Worm (Caenorhabditis elegans) whole organism, L4 larva: ENCODE measurements around the gene msi-1.

Source experiments
- F10B5.3 ChIP-seq: sonication (generic microtip); optimal IDR thresholded peaks from 2 replicates; lab custom pipeline; 2016; ENCODE audit warnings: mild to moderate bottlenecking, missing genetic modification characterization, missing compliant biosample characterization
- ama-1 ChIP-seq: fragments of 150-350 bp; optimal IDR thresholded peaks from 2 replicates; lab custom pipeline; 2014; ENCODE audit warnings: inconsistent platforms, mixed read lengths
- mep-1 ChIP-seq: fragments of 150-350 bp; sonication (generic microtip); optimal IDR thresholded peaks from 3 replicates; lab custom pipeline; 2014; ENCODE audit warnings: missing biosample characterization, missing genetic modification characterization
- nhr-25 ChIP-seq: sonication (generic microtip); optimal IDR thresholded peaks from 2 replicates; lab custom pipeline; 2017; ENCODE audit warnings: missing genetic modification characterization, mild to moderate bottlenecking, missing compliant biosample characterization, antibody characterized with exemption, moderate library complexity, borderline replicate concordance; ENCODE audit not compliant: insufficient read depth
- nhr-77 ChIP-seq: fragments of 150-350 bp; optimal IDR thresholded peaks from 2 replicates; lab custom pipeline; 2014; ENCODE audit warnings: missing biosample characterization, missing genetic modification characterization
- tra-1 ChIP-seq: fragments of 200-800 bp; sonication (Bioruptor generic); IDR thresholded peaks from 2 replicates; pipeline ENCODE4 v1.3.6; 2022; ENCODE audit warnings: missing genetic modification reagents, missing genetic modification characterization, missing compliant biosample characterization

ce11 chrIII:3927450-3927849 is 48.7 kb downstream of the msi-1 start:
- TF ChIP-seq F10B5.3 (tag; lab: Kevin White, UChicago), result no peak
- no peak for TF ChIP-seq tra-1 (GFP tag; lab: Robert Waterston, UW)
- no peak for TF ChIP-seq ama-1 (lab: Kevin White, UChicago)
- no peak for TF ChIP-seq mep-1 (tag; lab: Kevin White, UChicago)
- no peak for TF ChIP-seq nhr-77 (tag; lab: Kevin White, UChicago)
- no peak for TF ChIP-seq nhr-25 (tag; lab: Kevin White, UChicago)
